Worm (Caenorhabditis elegans) whole organism, late embryonic: ENCODE measurements around the gene spl-1.

Experiments used
- ahr-1 ChIP-seq: sonication (generic microtip); optimal IDR thresholded peaks from 2 replicates; lab custom pipeline; 2016; ENCODE audit warnings: missing genetic modification characterization, missing compliant biosample characterization
- ama-1 ChIP-seq: fragments of 150-350 bp; optimal IDR thresholded peaks from 2 replicates; lab custom pipeline; 2014
- ceh-30 ChIP-seq: fragments of 150-350 bp; optimal IDR thresholded peaks from 2 replicates; lab custom pipeline; 2014; ENCODE audit warnings: missing biosample characterization, missing genetic modification characterization
- ets-4 ChIP-seq: sonication (generic microtip); optimal IDR thresholded peaks from 2 replicates; lab custom pipeline; 2016; ENCODE audit warnings: missing genetic modification characterization, missing compliant biosample characterization
- hlh-8 ChIP-seq: sonication (generic microtip); optimal IDR thresholded peaks from 2 replicates; lab custom pipeline; 2016; ENCODE audit warnings: missing genotype, missing genetic modification characterization, missing compliant biosample characterization
- lin-11 ChIP-seq: fragments of 200-800 bp; sonication (Bioruptor generic); optimal IDR thresholded peaks from 2 replicates; lab custom pipeline; 2018; ENCODE audit warnings: mild to moderate bottlenecking, missing genetic modification characterization, missing compliant biosample characterization
- pax-1 ChIP-seq: fragments of 150-350 bp; optimal IDR thresholded peaks from 2 replicates; lab custom pipeline; 2014; ENCODE audit warnings: missing biosample characterization, missing genetic modification characterization
- ref-2 ChIP-seq: sonication (generic microtip); optimal IDR thresholded peaks from 2 replicates; lab custom pipeline; 2016; ENCODE audit warnings: missing genetic modification characterization, missing compliant biosample characterization
- tbx-2 ChIP-seq: sonication (generic microtip); optimal IDR thresholded peaks from 2 replicates; lab custom pipeline; 2016; ENCODE audit warnings: missing genetic modification characterization, missing compliant biosample characterization

- TF ChIP-seq ahr-1 (tag; lab: Kevin White, UChicago): no peak
- TF ChIP-seq ets-4: no peak
- TF ChIP-seq ama-1 (lab: Kevin White, UChicago): no peak
- TF ChIP-seq ref-2: no peak
- TF ChIP-seq ceh-30 (tag; lab: Kevin White, UChicago): no peak
- no peak for TF ChIP-seq tbx-2
- TF ChIP-seq lin-11 (tag; lab: Kevin White, UChicago): no peak
- no peak for TF ChIP-seq pax-1 (tag; lab: Kevin White, UChicago)
- no peak for TF ChIP-seq hlh-8 (tag; lab: Kevin White, UChicago)
Observed at ce11 chrIV:343279-343678, 39.7 kb downstream of the spl-1 start.
